Fruit fly (Drosophila melanogaster): ENCODE data around the gene CG11975.

Gene CG11975

DNA sequence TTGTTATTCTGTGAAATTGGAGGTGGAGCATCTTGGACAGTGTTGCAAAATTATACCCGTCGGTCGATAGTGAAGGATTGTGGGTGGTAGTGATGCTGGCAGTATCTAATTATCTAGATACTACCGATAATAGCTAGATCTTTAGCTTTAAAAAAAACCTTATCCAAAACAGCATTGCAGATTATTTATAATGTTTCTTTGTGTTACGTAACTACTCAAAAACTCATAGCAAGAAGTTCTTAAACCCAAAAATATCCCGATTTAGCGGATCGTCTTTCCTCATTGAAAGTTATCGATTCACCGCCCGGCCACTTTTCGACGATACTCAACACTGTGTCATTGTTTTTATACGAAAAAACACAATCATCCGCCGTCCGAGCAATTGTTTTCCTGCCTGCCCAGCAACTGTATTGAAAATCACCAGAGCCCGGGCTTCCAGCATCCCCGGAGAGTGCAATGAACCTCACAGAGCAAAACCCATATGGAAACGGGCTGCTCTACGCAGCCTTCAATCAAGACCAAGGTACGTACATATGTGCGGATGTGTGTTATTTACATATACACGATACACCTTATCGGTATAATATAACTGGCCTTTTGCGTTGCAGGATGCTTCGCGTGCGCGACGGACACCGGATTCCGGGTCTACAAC, at the start of gene CG11975:
Gene CG11975, plus strand, starts transcription at position 326 of the 652 bp plus-strand sequence.
- TF ChIP-seq Pif1A (GFP tag; optimal IDR thresholded peaks at IDR 0.05) (no peak), rn (GFP tag; IDR thresholded peaks at IDR 0.05) (no peak), CG14655 (GFP tag; optimal IDR thresholded peaks at IDR 0.05) (no peak), CG13204 (GFP tag; optimal IDR thresholded peaks at IDR 0.05) (no peak), fd96Ca (GFP tag; IDR thresholded peaks at IDR 0.05) (peak; percentile 47; the same call in 1 of the 3 replicates), CG32121 (GFP tag; IDR thresholded peaks at IDR 0.05) (peak; percentile 39; the same call in 1 of the 2 replicates), gl (tag; optimal IDR thresholded peaks at IDR 0.05) (no peak), Ets98B (GFP tag; IDR thresholded peaks at IDR 0.05) (no peak; the same call in 1 of the 2 replicates), CG15710 (tag; optimal IDR thresholded peaks at IDR 0.05) (peak; percentile 62), Pif1B (GFP tag; optimal IDR thresholded peaks at IDR 0.05) (no peak), CG17806 (tag; optimal IDR thresholded peaks at IDR 0.05) (peak; percentile 20), CG4496 (GFP tag; IDR thresholded peaks at IDR 0.05) (peak; percentile 60; the same call in 1 of the 3 replicates), CG12605 (GFP tag; IDR thresholded peaks at IDR 0.05) (no peak), CG9948 (tag; optimal IDR thresholded peaks at IDR 0.05) (peak; percentile 34), CG34367 (tag; optimal IDR thresholded peaks at IDR 0.05) (no peak), Snoo (tag; optimal IDR thresholded peaks at IDR 0.05) (peak; percentile 52), CG8301 (tag; optimal IDR thresholded peaks at IDR 0.05) (no peak), EcR (GFP tag; optimal IDR thresholded peaks at IDR 0.05) (peak; percentile 69)

- peak; percentile 30; the same call in 1 of the 3 replicates for TF ChIP-seq CG4496 (GFP tag; IDR thresholded peaks at IDR 0.05)
- TF ChIP-seq CG15710 (tag; optimal IDR thresholded peaks at IDR 0.05) = no peak
- TF ChIP-seq Snoo (tag; optimal IDR thresholded peaks at IDR 0.05) = no peak
- peak; percentile 32 for TF ChIP-seq CG8159 (tag; optimal IDR thresholded peaks at IDR 0.05)
- TF ChIP-seq D1 (tag; optimal IDR thresholded peaks at IDR 0.05) = peak; percentile 91
- TF ChIP-seq CG9948 (tag; optimal IDR thresholded peaks at IDR 0.05) = no peak
- no peak for TF ChIP-seq fd96Ca (GFP tag; IDR thresholded peaks at IDR 0.05)
- peak; percentile 55 for TF ChIP-seq Ets98B (GFP tag; IDR thresholded peaks at IDR 0.05)
- TF ChIP-seq CG17806 (tag; optimal IDR thresholded peaks at IDR 0.05) = peak; percentile 7
- no peak for TF ChIP-seq CG14655 (GFP tag; optimal IDR thresholded peaks at IDR 0.05)
- peak; percentile 28; the same call in 1 of the 2 replicates for TF ChIP-seq CG32121 (GFP tag; IDR thresholded peaks at IDR 0.05)
Observed at dm6 chr3R:8944866-8945265, 48.2 kb upstream of the CG11975 start, which contains the start of gene CG11964. TSS of gene CG11964 (minus strand) at chr3R:8945020.

- TF ChIP-seq EcR (GFP tag; optimal IDR thresholded peaks at IDR 0.05) (peak; percentile 87), CG15710 (tag; optimal IDR thresholded peaks at IDR 0.05) (peak; percentile 92), CG13204 (GFP tag; optimal IDR thresholded peaks at IDR 0.05) (peak; percentile 85), CG9948 (tag; optimal IDR thresholded peaks at IDR 0.05) (peak; percentile 82), CG32121 (GFP tag; IDR thresholded peaks at IDR 0.05) (peak; percentile 81), Snoo (tag; optimal IDR thresholded peaks at IDR 0.05) (peak; percentile 88), CG14655 (GFP tag; optimal IDR thresholded peaks at IDR 0.05) (peak; percentile 89), CG12605 (GFP tag; IDR thresholded peaks at IDR 0.05) (peak; percentile 84), Pif1A (GFP tag; optimal IDR thresholded peaks at IDR 0.05) (peak; percentile 86), rn (GFP tag; IDR thresholded peaks at IDR 0.05) (peak; percentile 57), Pif1B (GFP tag; optimal IDR thresholded peaks at IDR 0.05) (peak; percentile 95), CG8301 (tag; optimal IDR thresholded peaks at IDR 0.05) (peak; percentile 93), CG34367 (tag; optimal IDR thresholded peaks at IDR 0.05) (peak; percentile 79), CG8159 (tag; optimal IDR thresholded peaks at IDR 0.05) (peak; percentile 94), CG4496 (GFP tag; IDR thresholded peaks at IDR 0.05) (peak; percentile 83), D1 (tag; optimal IDR thresholded peaks at IDR 0.05) (peak; percentile 74), CG17806 (tag; optimal IDR thresholded peaks at IDR 0.05) (peak; percentile 84), gl (tag; optimal IDR thresholded peaks at IDR 0.05) (peak; percentile 52), Ets98B (GFP tag; IDR thresholded peaks at IDR 0.05) (peak; percentile 78), fd96Ca (GFP tag; IDR thresholded peaks at IDR 0.05) (peak; percentile 79), CG10348 (GFP tag; IDR thresholded peaks at IDR 0.05) (peak; percentile 37; the same call in 1 of the 2 replicates)
Observed at dm6 chr3R:8945502-8946324, 47.3 kb upstream of the CG11975 start.

dm6 chr3R:8946429-8946828, 46.6 kb upstream of the CG11975 start:
- TF ChIP-seq CG4496 (GFP tag; IDR thresholded peaks at IDR 0.05) (no peak), CG9948 (tag; optimal IDR thresholded peaks at IDR 0.05) (no peak), Pif1B (GFP tag; optimal IDR thresholded peaks at IDR 0.05) (no peak), CG13204 (GFP tag; optimal IDR thresholded peaks at IDR 0.05) (no peak), CG10348 (GFP tag; IDR thresholded peaks at IDR 0.05) (no peak), CG34367 (tag; optimal IDR thresholded peaks at IDR 0.05) (no peak), CG8301 (tag; optimal IDR thresholded peaks at IDR 0.05) (no peak), CG14655 (GFP tag; optimal IDR thresholded peaks at IDR 0.05) (no peak), fd96Ca (GFP tag; IDR thresholded peaks at IDR 0.05) (no peak), CG15710 (tag; optimal IDR thresholded peaks at IDR 0.05) (no peak)

dm6 chr3R:8947757-8948428, 45.2 kb upstream of the CG11975 start:
- peak; percentile 35 for TF ChIP-seq CG14655 (GFP tag; optimal IDR thresholded peaks at IDR 0.05)
- no peak; the same call in 1 of the 2 replicates for TF ChIP-seq CG32121 (GFP tag; IDR thresholded peaks at IDR 0.05)
- no peak; the same call in 1 of the 2 replicates for TF ChIP-seq CG12605 (GFP tag; IDR thresholded peaks at IDR 0.05)
- TF ChIP-seq CG8159 (tag; optimal IDR thresholded peaks at IDR 0.05) = peak; percentile 31
- no peak for TF ChIP-seq EcR (GFP tag; optimal IDR thresholded peaks at IDR 0.05)
- peak; percentile 59 for TF ChIP-seq CG8301 (tag; optimal IDR thresholded peaks at IDR 0.05)
- TF ChIP-seq Pif1A (GFP tag; optimal IDR thresholded peaks at IDR 0.05) = no peak
- no peak for TF ChIP-seq fd96Ca (GFP tag; IDR thresholded peaks at IDR 0.05)
- no peak for TF ChIP-seq rn (GFP tag; IDR thresholded peaks at IDR 0.05)
- TF ChIP-seq CG13204 (GFP tag; optimal IDR thresholded peaks at IDR 0.05) = no peak
- no peak for TF ChIP-seq CG4496 (GFP tag; IDR thresholded peaks at IDR 0.05)
- TF ChIP-seq Pif1B (GFP tag; optimal IDR thresholded peaks at IDR 0.05) = no peak
- no peak for TF ChIP-seq CG10348 (GFP tag; IDR thresholded peaks at IDR 0.05)
- TF ChIP-seq Snoo (tag; optimal IDR thresholded peaks at IDR 0.05) = no peak
- TF ChIP-seq CG15710 (tag; optimal IDR thresholded peaks at IDR 0.05) = peak; percentile 24
- TF ChIP-seq CG34367 (tag; optimal IDR thresholded peaks at IDR 0.05) = no peak
- TF ChIP-seq CG9948 (tag; optimal IDR thresholded peaks at IDR 0.05) = peak; percentile 33
- TF ChIP-seq Ets98B (GFP tag; IDR thresholded peaks at IDR 0.05) = peak; percentile 19; the same call in 1 of the 2 replicates
- TF ChIP-seq gl (tag; optimal IDR thresholded peaks at IDR 0.05) = no peak
- peak; percentile 14 for TF ChIP-seq CG17806 (tag; optimal IDR thresholded peaks at IDR 0.05)
- TF ChIP-seq D1 (tag; optimal IDR thresholded peaks at IDR 0.05) = no peak
